Fruit fly (Drosophila melanogaster) whole organism, embryonic: ENCODE results near the gene Rad17.

Source experiments
- CG10565 ChIP-seq: fragments of 200-800 bp; sonication (Bioruptor generic); optimal IDR thresholded peaks from 3 replicates; lab custom pipeline; 2016; ENCODE audit warnings: missing biosample characterization, mild to moderate bottlenecking, missing genetic modification characterization
- CG10979 ChIP-seq: fragments of 200-800 bp; sonication (Bioruptor generic); optimal IDR thresholded peaks from 2 replicates; lab custom pipeline; 2018; ENCODE audit warnings: missing biosample characterization, mild to moderate bottlenecking, missing genetic modification characterization, moderate library complexity
- CG11093 ChIP-seq: fragments of 200-800 bp; sonication (Bioruptor generic); IDR thresholded peaks from 3 replicates; pipeline ENCODE4 v1.3.6; 2022; ENCODE audit warnings: missing biosample characterization, missing genetic modification characterization
- CG13424 ChIP-seq: fragments of 200-800 bp; sonication (Bioruptor generic); optimal IDR thresholded peaks from 2 replicates; lab custom pipeline; 2019; ENCODE audit warnings: missing biosample characterization, mild to moderate bottlenecking, missing genetic modification characterization, moderate library complexity
- CG13624 ChIP-seq: fragments of 200-800 bp; sonication (Bioruptor generic); optimal IDR thresholded peaks from 2 replicates; lab custom pipeline; 2016; ENCODE audit warnings: missing biosample characterization, missing genetic modification characterization
- CG14014 ChIP-seq: fragments of 200-800 bp; sonication (Bioruptor generic); IDR thresholded peaks from 2 replicates; pipeline ENCODE4 v1.3.6; 2022; ENCODE audit warnings: missing biosample characterization, missing genetic modification characterization
- CG15269 ChIP-seq: fragments of 200-800 bp; sonication (Bioruptor generic); optimal IDR thresholded peaks from 2 replicates; lab custom pipeline; 2018; ENCODE audit warnings: missing biosample characterization, mild to moderate bottlenecking, missing genetic modification characterization, moderate library complexity
- CG15479 ChIP-seq: fragments of 200-800 bp; sonication (Bioruptor generic); optimal IDR thresholded peaks from 3 replicates; lab custom pipeline; 2019; ENCODE audit warnings: missing biosample characterization, mild to moderate bottlenecking, missing genetic modification characterization, moderate library complexity
- CG15601 ChIP-seq: fragments of 200-800 bp; sonication (Bioruptor generic); optimal IDR thresholded peaks from 3 replicates; lab custom pipeline; 2019; ENCODE audit warnings: missing biosample characterization, mild to moderate bottlenecking, missing genetic modification characterization, moderate library complexity
- CG17186 ChIP-seq: fragments of 200-800 bp; sonication (Bioruptor generic); optimal IDR thresholded peaks from 3 replicates; lab custom pipeline; 2017; ENCODE audit warnings: missing biosample characterization, missing genetic modification reagents, missing genetic modification characterization
- CG17328 ChIP-seq: fragments of 200-800 bp; sonication (Bioruptor generic); IDR thresholded peaks from 2 replicates; pipeline ENCODE4 v1.3.6; 2022; ENCODE audit warnings: missing biosample characterization, missing genetic modification characterization
- CG18262 ChIP-seq: fragments of 200-800 bp; optimal IDR thresholded peaks from 3 replicates; lab custom pipeline; 2019; ENCODE audit warnings: missing biosample characterization, mild to moderate bottlenecking, missing genetic modification characterization, moderate library complexity
- CG1832 ChIP-seq: fragments of 200-800 bp; sonication (Bioruptor generic); optimal IDR thresholded peaks from 2 replicates; lab custom pipeline; 2017; ENCODE audit warnings: missing biosample characterization, mild to moderate bottlenecking, missing genetic modification characterization, inconsistent platforms
- CG18599 ChIP-seq: fragments of 200-800 bp; sonication (Bioruptor generic); optimal IDR thresholded peaks from 3 replicates; lab custom pipeline; 2017; ENCODE audit warnings: missing biosample characterization, missing genetic modification characterization, mild to moderate bottlenecking, moderate library complexity, missing genetic modification reagents
- CG2120 ChIP-seq: fragments of 200-800 bp; sonication (Bioruptor generic); optimal IDR thresholded peaks from 3 replicates; lab custom pipeline; 2016; ENCODE audit warnings: missing biosample characterization, missing genetic modification characterization
- CG42726 ChIP-seq: fragments of 200-800 bp; sonication (Bioruptor generic); IDR thresholded peaks from 2 replicates; pipeline ENCODE4 v1.3.6; 2022; ENCODE audit warnings: missing biosample characterization, missing genetic modification characterization; ENCODE audit not compliant: partially characterized antibody
- CG4360 ChIP-seq: fragments of 200-800 bp; sonication (Bioruptor generic); IDR thresholded peaks from 2 replicates; pipeline ENCODE4 v1.3.6; 2022; ENCODE audit warnings: missing biosample characterization, missing genetic modification characterization
- CG4707 ChIP-seq: fragments of 200-800 bp; sonication (Bioruptor generic); optimal IDR thresholded peaks from 2 replicates; lab custom pipeline; 2018; ENCODE audit warnings: missing biosample characterization, mild to moderate bottlenecking, missing genetic modification characterization, moderate library complexity
- CG4854 ChIP-seq: fragments of 200-800 bp; sonication (Bioruptor generic); optimal IDR thresholded peaks from 2 replicates; lab custom pipeline; 2016; ENCODE audit warnings: missing biosample characterization, missing genetic modification characterization, inconsistent platforms
- CG6175 ChIP-seq: fragments of 200-800 bp; sonication (Bioruptor generic); IDR thresholded peaks from 3 replicates; pipeline ENCODE4 v1.3.6; 2022; ENCODE audit warnings: missing biosample characterization, missing genetic modification characterization
- CTCF ChIP-seq: fragments of 200-800 bp; sonication (Bioruptor generic); optimal IDR thresholded peaks from 2 replicates; lab custom pipeline; 2017; ENCODE audit warnings: missing biosample characterization, mild to moderate bottlenecking, missing genetic modification characterization, moderate library complexity
- Doc2 ChIP-seq: fragments of 200-800 bp; sonication (Bioruptor generic); IDR thresholded peaks from 2 replicates; pipeline ENCODE4 v1.3.6; 2022; ENCODE audit warnings: missing biosample characterization, missing genetic modification characterization
- Dp ChIP-seq: fragments of 200-800 bp; sonication (Bioruptor generic); optimal IDR thresholded peaks from 2 replicates; lab custom pipeline; 2018; ENCODE audit warnings: missing biosample characterization, mild to moderate bottlenecking, missing genetic modification characterization, moderate library complexity
- H2.0 ChIP-seq: fragments of 200-800 bp; sonication (Bioruptor generic); IDR thresholded peaks from 2 replicates; pipeline ENCODE4 v1.3.6; 2022; ENCODE audit warnings: missing biosample characterization, missing genetic modification characterization
- HLHmδ ChIP-seq: fragments of 200-800 bp; sonication (Bioruptor generic); optimal IDR thresholded peaks from 2 replicates; lab custom pipeline; 2018; ENCODE audit warnings: missing biosample characterization, mild to moderate bottlenecking, missing genetic modification characterization, moderate library complexity
- Hand ChIP-seq: fragments of 200-800 bp; sonication (Bioruptor generic); optimal IDR thresholded peaks from 2 replicates; lab custom pipeline; 2017; ENCODE audit warnings: mild to moderate bottlenecking, missing biosample characterization, missing genetic modification reagents, missing genetic modification characterization
- Lpt ChIP-seq: fragments of >200 bp; optimal IDR thresholded peaks from 2 replicates; lab custom pipeline; 2018; ENCODE audit warnings: missing biosample characterization, missing genetic modification characterization
- Mad ChIP-seq: fragments of 200-800 bp; sonication (Bioruptor generic); optimal IDR thresholded peaks from 2 replicates; lab custom pipeline; 2016; ENCODE audit warnings: missing biosample characterization, missing genetic modification characterization
- NC2β ChIP-seq: fragments of 200-800 bp; sonication (Bioruptor generic); optimal IDR thresholded peaks from 2 replicates; lab custom pipeline; 2016; ENCODE audit warnings: missing biosample characterization, missing genetic modification characterization
- NFAT ChIP-seq: fragments of 200-800 bp; sonication (Bioruptor generic); IDR thresholded peaks from 2 replicates; pipeline ENCODE4 v1.3.6; 2022; ENCODE audit warnings: missing biosample characterization, missing genetic modification characterization
- Scr ChIP-seq: fragments of 200-800 bp; sonication (Bioruptor generic); IDR thresholded peaks from 2 replicates; pipeline ENCODE4 v1.3.6; 2022; ENCODE audit warnings: missing biosample characterization, missing genetic modification characterization; ENCODE audit not compliant: partially characterized antibody
- Stat92E ChIP-seq, 3 experiments: fragments of >200 bp in 2 of 3; fragments of 200-800 bp in 1 of 3; sonication (Bioruptor generic) in 1 of 3; optimal IDR thresholded peaks; 2 replicates each; lab custom pipeline; 2017 to 2019; ENCODE audit warnings: missing biosample characterization in 3 of 3, missing genetic modification characterization in 3 of 3, mild to moderate bottlenecking in 1 of 3, moderate library complexity in 1 of 3
- al ChIP-seq: fragments of 200-800 bp; sonication (Bioruptor generic); IDR thresholded peaks from 2 replicates; pipeline ENCODE4 v1.3.6; 2022; ENCODE audit warnings: missing biosample characterization, missing genetic modification characterization
- ash1 ChIP-seq: fragments of 200-800 bp; sonication (Bioruptor generic); optimal IDR thresholded peaks from 2 replicates; lab custom pipeline; 2018; ENCODE audit warnings: missing biosample characterization, mild to moderate bottlenecking, missing genetic modification characterization
- ato ChIP-seq: fragments of 200-800 bp; sonication (Bioruptor generic); IDR thresholded peaks from 2 replicates; pipeline ENCODE4 v1.3.6; 2022; ENCODE audit warnings: missing biosample characterization, missing genetic modification characterization; ENCODE audit not compliant: partially characterized antibody
- chinmo ChIP-seq: fragments of 200-800 bp; sonication (Bioruptor generic); IDR thresholded peaks from 4 replicates; pipeline ENCODE4 v1.3.6; 2022; ENCODE audit warnings: missing biosample characterization, missing genetic modification characterization; ENCODE audit not compliant: partially characterized antibody
- chn ChIP-seq: fragments of 200-800 bp; sonication (Bioruptor generic); optimal IDR thresholded peaks from 2 replicates; lab custom pipeline; 2016; ENCODE audit warnings: missing biosample characterization, missing genetic modification characterization
- crc ChIP-seq: fragments of 200-800 bp; sonication (Bioruptor generic); optimal IDR thresholded peaks from 2 replicates; lab custom pipeline; 2016; ENCODE audit warnings: missing biosample characterization, missing genetic modification characterization
- cwo ChIP-seq: fragments of 200-800 bp; sonication (Bioruptor generic); optimal IDR thresholded peaks from 3 replicates; lab custom pipeline; 2017; ENCODE audit warnings: missing biosample characterization, missing genetic modification characterization, mild to moderate bottlenecking, moderate library complexity, missing genetic modification reagents
- ewg ChIP-seq: fragments of 200-800 bp; sonication (Bioruptor generic); optimal IDR thresholded peaks from 3 replicates; lab custom pipeline; 2017; ENCODE audit warnings: mild to moderate bottlenecking, missing biosample characterization, missing genetic modification reagents, missing genetic modification characterization
- fd3F ChIP-seq: fragments of 200-800 bp; sonication (Bioruptor generic); optimal IDR thresholded peaks from 2 replicates; lab custom pipeline; 2018; ENCODE audit warnings: missing biosample characterization, mild to moderate bottlenecking, missing genetic modification characterization, moderate library complexity
- hth ChIP-seq: fragments of >200 bp; optimal IDR thresholded peaks from 2 replicates; lab custom pipeline; 2017; ENCODE audit warnings: inconsistent platforms
- insv ChIP-seq, 2 experiments: fragments of 200-800 bp; sonication (Bioruptor generic); optimal IDR thresholded peaks; 3 replicates each; lab custom pipeline; 2016 to 2018; ENCODE audit warnings: missing biosample characterization in 2 of 2, missing genetic modification characterization in 2 of 2
- jing ChIP-seq: fragments of 200-800 bp; sonication (Bioruptor generic); optimal IDR thresholded peaks from 2 replicates; lab custom pipeline; 2018; ENCODE audit warnings: missing biosample characterization, mild to moderate bottlenecking, missing genetic modification characterization
- jumu ChIP-seq: fragments of 200-800 bp; sonication (Bioruptor generic); optimal IDR thresholded peaks from 3 replicates; lab custom pipeline; 2016; ENCODE audit warnings: missing biosample characterization, missing genetic modification characterization
- lab ChIP-seq: fragments of 200-800 bp; sonication (Bioruptor generic); optimal IDR thresholded peaks from 3 replicates; lab custom pipeline; 2017; ENCODE audit warnings: missing biosample characterization, missing genetic modification characterization, mild to moderate bottlenecking, moderate library complexity, missing genetic modification reagents
- nom ChIP-seq: fragments of 200-800 bp; sonication (Bioruptor generic); optimal IDR thresholded peaks from 2 replicates; lab custom pipeline; 2017; ENCODE audit warnings: missing biosample characterization, missing genetic modification characterization, mild to moderate bottlenecking, moderate library complexity, missing genetic modification reagents
- otp ChIP-seq: fragments of 200-800 bp; sonication (Bioruptor generic); IDR thresholded peaks from 3 replicates; pipeline ENCODE4, ENCODE4 v1.3.6; 2022; ENCODE audit warnings: missing biosample characterization, missing genetic modification characterization
- pzg ChIP-seq: fragments of 200-800 bp; sonication (Bioruptor generic); optimal IDR thresholded peaks from 3 replicates; lab custom pipeline; 2018; ENCODE audit warnings: missing biosample characterization, mild to moderate bottlenecking, missing genetic modification characterization, moderate library complexity
- unc-4 ChIP-seq: fragments of 200-800 bp; sonication (Bioruptor generic); IDR thresholded peaks from 2 replicates; pipeline ENCODE4 v1.3.6; 2022; ENCODE audit warnings: missing biosample characterization, missing genetic modification characterization; ENCODE audit not compliant: partially characterized antibody

The Rad17 gene

dm6 chr3R:14659354-14659804, 3.6 kb downstream of the Rad17 start, which contains the start of gene Hexim (continued):
- TF ChIP-seq CG13424 (tag; lab: Kevin White, UChicago) (no peak), CG6175 (GFP tag; lab: Robert Waterston, UW) (no peak), CG18599 (GFP tag; lab: Kevin White, UChicago) (no peak), insv (GFP tag; optimal IDR thresholded peaks at IDR 0.05; lab: Kevin White, UChicago) (peak; percentile 39 to 95), CG10565 (GFP tag; lab: Kevin White, UChicago) (no peak), CG2120 (GFP tag; lab: Kevin White, UChicago) (no peak), jumu (GFP tag; lab: Kevin White, UChicago) (no peak), CG4707 (GFP tag; lab: Kevin White, UChicago) (no peak), unc-4 (GFP tag; lab: Robert Waterston, UW) (peak; percentile 43; the same call in 1 of the 2 replicates), HLHmδ (GFP tag; lab: Kevin White, UChicago) (no peak), otp (no peak), CG18262 (tag; lab: Kevin White, UChicago) (peak; percentile 17), ash1 (no peak), ewg (GFP tag; lab: Kevin White, UChicago) (no peak), jing (GFP tag; lab: Kevin White, UChicago) (no peak), CG1832 (GFP tag; lab: Kevin White, UChicago) (no peak), fd3F (GFP tag; lab: Kevin White, UChicago) (no peak), Stat92E (GFP tag; optimal IDR thresholded peaks at IDR 0.05; lab: Kevin White, UChicago) (peak in 1 of 3 experiments; percentile 78), Scr (no peak), ato (GFP tag; lab: Robert Waterston, UW) (peak; percentile 36; the same call in 1 of the 2 replicates), CG10979 (tag; lab: Kevin White, UChicago) (peak; percentile 0), al (GFP tag; lab: Robert Waterston, UW) (no peak), Doc2 (no peak), chinmo (GFP tag; lab: Robert Waterston, UW) (0 out of 4 replicates have a peak, but pooled peaks have one; percentile 41), Lpt (GFP tag; lab: Kevin White, UChicago) (no peak), Hand (GFP tag; lab: Kevin White, UChicago) (no peak), lab (GFP tag; lab: Kevin White, UChicago) (no peak), nom (GFP tag; lab: Kevin White, UChicago) (peak; percentile 78), crc (no peak), NC2β (GFP tag; lab: Kevin White, UChicago) (no peak), CG11093 (no peak), H2.0 (GFP tag; lab: Robert Waterston, UW) (no peak), CG15601 (tag; lab: Kevin White, UChicago) (peak; percentile 41), Dp (GFP tag; lab: Kevin White, UChicago) (peak; percentile 97), CG14014 (GFP tag; lab: Robert Waterston, UW) (no peak), CG15269 (tag; lab: Kevin White, UChicago) (no peak), cwo (no peak), CG4854 (GFP tag; lab: Kevin White, UChicago) (no peak), CG4360 (no peak), CG15479 (GFP tag; lab: Kevin White, UChicago) (no peak), CG17328 (GFP tag; lab: Robert Waterston, UW) (no peak), CG42726 (no peak), hth (lab: Kevin White, UChicago) (no peak), CTCF (GFP tag; lab: Kevin White, UChicago) (peak; percentile 41), pzg (GFP tag; lab: Kevin White, UChicago) (peak; percentile 84), CG17186 (GFP tag; lab: Kevin White, UChicago) (peak; percentile 21), NFAT (GFP tag; lab: Robert Waterston, UW) (no peak), chn (GFP tag; lab: Kevin White, UChicago) (no peak), Mad (GFP tag; lab: Kevin White, UChicago) (peak; percentile 19), CG13624 (GFP tag; lab: Kevin White, UChicago) (peak; percentile 9)
